Worm (Caenorhabditis elegans) whole organism, L4 larva: ENCODE results near the gene ZK418.10.

Source experiments
- R02D3.7 ChIP-seq: fragments of 150-350 bp; sonication (generic microtip); optimal IDR thresholded peaks from 3 replicates; lab custom pipeline; 2014; ENCODE audit warnings: missing biosample characterization, missing genetic modification characterization
- Y75B8A.6 ChIP-seq: fragments of 200-800 bp; sonication (Bioruptor generic); IDR thresholded peaks from 2 replicates; pipeline ENCODE4 v1.3.6; 2022; ENCODE audit warnings: missing genetic modification reagents, missing genetic modification characterization, missing compliant biosample characterization
- ceh-20 ChIP-seq: fragments of 200-800 bp; sonication (Bioruptor generic); IDR thresholded peaks from 2 replicates; pipeline ENCODE4 v1.3.6; 2022; ENCODE audit warnings: missing genetic modification reagents, missing genetic modification characterization, missing compliant biosample characterization
- ceh-82 ChIP-seq: sonication (generic microtip); optimal IDR thresholded peaks from 2 replicates; lab custom pipeline; 2017; ENCODE audit warnings: missing biosample characterization, missing genetic modification characterization
- ces-1 ChIP-seq: fragments of 150-350 bp; sonication (generic microtip); optimal IDR thresholded peaks from 4 replicates; lab custom pipeline; 2014; ENCODE audit warnings: missing biosample characterization, missing genetic modification reagents, missing genetic modification characterization
- cey-2 ChIP-seq: sonication (generic microtip); optimal IDR thresholded peaks from 3 replicates; lab custom pipeline; 2017; ENCODE audit warnings: missing genetic modification characterization, mild to moderate bottlenecking, missing compliant biosample characterization, antibody characterized with exemption, borderline replicate concordance; ENCODE audit not compliant: insufficient read depth
- ctbp-1 ChIP-seq: fragments of 200-800 bp; sonication (Bioruptor generic); IDR thresholded peaks from 2 replicates; pipeline ENCODE4 v1.3.6; 2022; ENCODE audit warnings: missing genetic modification reagents, missing genetic modification characterization, missing compliant biosample characterization
- daf-16 ChIP-seq, 3 experiments: sonication (generic microtip); optimal IDR thresholded peaks; 2 replicates each; lab custom pipeline; 2016 to 2017; ENCODE audit warnings: missing genetic modification characterization in 3 of 3, missing genetic modification reagents in 3 of 3, mild to moderate bottlenecking in 2 of 3, missing compliant biosample characterization in 2 of 3, missing biosample characterization in 1 of 3, moderate library complexity in 1 of 3
- daf-19 ChIP-seq: fragments of 200-800 bp; sonication (Bioruptor generic); conservative IDR thresholded peaks from 2 replicates; pipeline ENCODE4 v1.3.6; 2022; ENCODE audit warnings: missing genetic modification characterization, missing compliant biosample characterization
- daf-8 ChIP-seq: fragments of 200-800 bp; sonication (Bioruptor generic); IDR thresholded peaks from 2 replicates; pipeline ENCODE4 v1.3.6; 2022; ENCODE audit warnings: missing genetic modification characterization, missing compliant biosample characterization
- hif-1 ChIP-seq, 2 experiments: sonication (generic microtip); optimal IDR thresholded peaks; 2 replicates each; lab custom pipeline; 2016 to 2017; ENCODE audit warnings: missing compliant biosample characterization in 2 of 2, missing genetic modification characterization in 2 of 2, missing genetic modification reagents in 2 of 2, missing genotype in 2 of 2, mild to moderate bottlenecking in 1 of 2
- lin-15B ChIP-seq: fragments of 150-350 bp; sonication (generic microtip); optimal IDR thresholded peaks from 3 replicates; lab custom pipeline; 2014; ENCODE audit warnings: missing biosample characterization, missing genetic modification characterization
- lin-29 ChIP-seq: fragments of 200-800 bp; sonication (Bioruptor generic); IDR thresholded peaks from 2 replicates; pipeline ENCODE4 v1.3.6; 2022; ENCODE audit warnings: missing genetic modification reagents, missing genetic modification characterization, missing compliant biosample characterization
- nhr-102 ChIP-seq: sonication (generic microtip); optimal IDR thresholded peaks from 2 replicates; lab custom pipeline; 2016; ENCODE audit warnings: mild to moderate bottlenecking, missing genetic modification characterization, moderate library complexity, missing compliant biosample characterization
- nhr-11 ChIP-seq: fragments of 150-350 bp; optimal IDR thresholded peaks from 2 replicates; lab custom pipeline; 2014; ENCODE audit warnings: missing biosample characterization, missing genetic modification characterization
- nhr-237 ChIP-seq: sonication (generic microtip); optimal IDR thresholded peaks from 2 replicates; lab custom pipeline; 2017; ENCODE audit warnings: missing biosample characterization, missing genetic modification characterization
- php-3 ChIP-seq: fragments of 200-800 bp; sonication (Bioruptor generic); IDR thresholded peaks from 2 replicates; pipeline ENCODE4 v1.3.6; 2022; ENCODE audit warnings: missing genetic modification reagents, missing genetic modification characterization, missing compliant biosample characterization
- pqm-1 ChIP-seq: sonication (generic microtip); optimal IDR thresholded peaks from 2 replicates; lab custom pipeline; 2017; ENCODE audit warnings: missing biosample characterization, missing genetic modification characterization
- rbr-2 ChIP-seq: sonication (generic microtip); optimal IDR thresholded peaks from 2 replicates; lab custom pipeline; 2016; ENCODE audit warnings: missing genotype, missing genetic modification characterization, missing compliant biosample characterization
- snpc-4 ChIP-seq: fragments of 150-350 bp; optimal IDR thresholded peaks from 2 replicates; lab custom pipeline; 2014; ENCODE audit warnings: missing biosample characterization, missing genetic modification characterization
- tag-97 ChIP-seq: fragments of 200-800 bp; sonication (Bioruptor generic); IDR thresholded peaks from 2 replicates; pipeline ENCODE4 v1.3.6; 2022; ENCODE audit warnings: missing genetic modification characterization, missing compliant biosample characterization
- vab-7 ChIP-seq: fragments of 200-800 bp; sonication (Bioruptor generic); IDR thresholded peaks from 2 replicates; pipeline ENCODE4 v1.3.6; 2022; ENCODE audit warnings: missing genetic modification reagents, missing genetic modification characterization, missing compliant biosample characterization
- zip-2 ChIP-seq: fragments of 150-350 bp; optimal IDR thresholded peaks from 2 replicates; lab custom pipeline; 2014; ENCODE audit warnings: missing biosample characterization, missing genetic modification characterization

Gene ZK418.10

ce11 chrIII:7060531-7061095, 29.9 kb downstream of the ZK418.10 start, which contains the start of gene egg-2:
Gene egg-2 (minus strand): TSS chrIII:7060583.
- TF ChIP-seq ceh-20 (GFP tag; lab: Robert Waterston, UW) (no peak), nhr-102 (tag; lab: Kevin White, UChicago) (no peak), Y75B8A.6 (GFP tag; lab: Robert Waterston, UW) (no peak), php-3 (GFP tag; lab: Robert Waterston, UW) (no peak), cey-2 (no peak), lin-29 (GFP tag; lab: Robert Waterston, UW) (no peak), daf-16 (GFP tag; optimal IDR thresholded peaks at IDR 0.05; lab: Kevin White, UChicago) (no peak), daf-16 (tag; optimal IDR thresholded peaks at IDR 0.05; lab: Kevin White, UChicago) (no peak), nhr-11 (no peak), snpc-4 (tag; lab: Kevin White, UChicago) (no peak), nhr-237 (tag; lab: Kevin White, UChicago) (no peak), hif-1 (tag; optimal IDR thresholded peaks at IDR 0.05; lab: Kevin White, UChicago) (no peak), daf-19 (GFP tag; lab: Robert Waterston, UW) (no peak), ceh-82 (tag; lab: Kevin White, UChicago) (no peak)

ce11 chrIII:7056241-7056640, 34.3 kb downstream of the ZK418.10 start, which contains the start of gene R01H2.2:
Gene R01H2.2 (plus strand): TSS chrIII:7056541.
- TF ChIP-seq zip-2 (tag; lab: Kevin White, UChicago) (no peak), R02D3.7 (tag; lab: Kevin White, UChicago) (no peak), cey-2 (no peak), pqm-1 (tag; lab: Kevin White, UChicago) (no peak), tag-97 (GFP tag; lab: Robert Waterston, UW) (no peak), nhr-11 (no peak)

DNA sequence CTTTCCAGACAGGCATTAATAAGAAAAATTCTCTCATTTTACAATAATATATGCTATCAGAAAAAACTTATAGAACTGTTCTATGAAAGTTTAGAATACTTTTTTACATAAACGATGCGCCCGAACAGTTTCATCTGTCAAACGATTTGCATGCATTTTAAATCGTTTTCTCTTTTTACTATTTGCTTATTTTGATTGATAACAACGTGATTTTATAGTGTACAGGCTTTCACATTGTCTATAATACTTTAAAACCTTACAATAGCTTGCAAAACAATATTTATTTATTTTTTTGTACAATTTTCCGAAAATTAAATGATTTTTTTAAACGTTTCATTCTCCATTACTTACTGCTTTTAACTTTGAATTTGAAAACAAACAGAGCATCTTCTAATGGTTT, 44.8 kb downstream of the ZK418.10 start, which contains the start of gene R01H2.7:
TSS of gene R01H2.7 (minus strand) at position 101 of the 400 bp plus-strand sequence.
- no peak for TF ChIP-seq ctbp-1 (GFP tag; lab: Robert Waterston, UW)
- no peak for TF ChIP-seq lin-15B (tag; lab: Kevin White, UChicago)
- TF ChIP-seq ces-1 (GFP tag; lab: Kevin White, UChicago), result no peak
- no peak for TF ChIP-seq daf-8
- TF ChIP-seq vab-7 (GFP tag; lab: Robert Waterston, UW), result no peak
- TF ChIP-seq rbr-2, result no peak
